Worm (Caenorhabditis elegans): ENCODE data around the gene F23H11.2.

- no peak for TF ChIP-seq elt-3 (tag; optimal IDR thresholded peaks at IDR 0.05)
- TF ChIP-seq alr-1 (tag; optimal IDR thresholded peaks at IDR 0.05), result no peak
- TF ChIP-seq nhr-11 (tag; optimal IDR thresholded peaks at IDR 0.05), result no peak
- no peak for TF ChIP-seq ceh-82 (tag; optimal IDR thresholded peaks at IDR 0.05)
- TF ChIP-seq unc-62 (GFP tag; optimal IDR thresholded peaks at IDR 0.05), result no peak
- TF ChIP-seq snpc-4 (tag; optimal IDR thresholded peaks at IDR 0.05), result no peak
- no peak for TF ChIP-seq zag-1 (tag; optimal IDR thresholded peaks at IDR 0.05)
These were observed 38.6 kb upstream of the F23H11.2 start for ce11 chrIII:856908-857307.

All from whole organism, L2 larva.